Worm (Caenorhabditis elegans): ENCODE measurements around the gene ttbk-8.2.

The ttbk-8.2 gene

DNA sequence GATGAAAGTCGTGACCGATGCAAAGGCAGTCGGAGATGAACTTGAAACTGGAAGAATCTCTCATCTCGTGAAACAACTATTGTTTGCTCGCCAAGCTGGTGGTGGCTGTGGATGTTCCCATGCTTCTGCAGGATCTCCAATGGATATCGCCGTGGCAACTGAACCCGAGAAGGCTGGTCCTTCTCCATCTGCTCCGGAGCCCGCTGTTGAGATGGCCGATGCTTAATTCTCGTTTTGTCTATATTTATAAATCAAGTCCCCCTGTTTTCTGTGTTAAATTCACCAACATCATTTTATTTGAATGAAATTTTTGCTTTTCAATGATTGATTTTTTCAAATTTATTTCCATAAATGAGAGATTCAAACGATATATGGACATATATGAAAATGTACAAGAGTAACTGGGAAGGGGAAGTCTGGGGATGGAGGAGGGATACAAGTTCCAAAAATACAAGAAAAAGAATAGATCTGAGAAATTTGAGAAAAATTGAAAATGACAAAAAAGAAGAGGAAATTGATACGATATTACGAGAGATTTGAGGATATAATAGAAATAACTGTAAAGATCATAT lies 19.1 kb downstream of the ttbk-8.2 start:
- no peak for TF ChIP-seq him-1 (tag; optimal IDR thresholded peaks at IDR 0.05)
- TF ChIP-seq dao-5 (tag; optimal IDR thresholded peaks at IDR 0.05), result no peak
- no peak for TF ChIP-seq W03F9.2 (tag; optimal IDR thresholded peaks at IDR 0.05)

ce11 chrIV:5652811-5653483 lies 21.2 kb downstream of the ttbk-8.2 start:
- TF ChIP-seq him-1 (tag; optimal IDR thresholded peaks at IDR 0.05) (no peak), W03F9.2 (tag; optimal IDR thresholded peaks at IDR 0.05) (no peak), dao-5 (tag; optimal IDR thresholded peaks at IDR 0.05) (no peak)

ce11 chrIV:5653649-5654048 lies 21.9 kb downstream of the ttbk-8.2 start, which contains the start of gene clec-178:
TSS of gene clec-178 (plus strand) at chrIV:5653949.
- TF ChIP-seq dao-5 (tag; optimal IDR thresholded peaks at IDR 0.05) (no peak), him-1 (tag; optimal IDR thresholded peaks at IDR 0.05) (no peak), W03F9.2 (tag; optimal IDR thresholded peaks at IDR 0.05) (no peak)

DNA sequence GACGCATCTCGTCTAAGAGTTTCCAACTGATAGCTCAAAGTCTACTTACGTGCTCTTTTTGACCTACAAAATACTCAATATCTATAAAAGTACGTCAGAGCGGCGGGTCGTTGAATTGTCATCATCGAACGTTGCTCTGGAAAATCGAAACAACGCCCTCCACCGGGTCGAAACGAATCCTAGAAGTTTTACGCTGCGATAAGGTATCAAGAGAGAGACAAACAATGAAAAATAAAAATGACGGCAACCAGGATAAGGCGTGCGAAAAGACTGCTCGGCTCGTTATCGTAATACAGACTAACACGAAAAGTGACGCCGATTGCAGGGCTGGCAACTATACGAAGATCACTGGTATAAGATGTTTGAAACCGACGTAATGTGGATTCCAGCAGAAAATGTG lies 22.5 kb downstream of the ttbk-8.2 start:
- TF ChIP-seq W03F9.2 (tag; optimal IDR thresholded peaks at IDR 0.05) (no peak), dao-5 (tag; optimal IDR thresholded peaks at IDR 0.05) (no peak), him-1 (tag; optimal IDR thresholded peaks at IDR 0.05) (no peak)

DNA sequence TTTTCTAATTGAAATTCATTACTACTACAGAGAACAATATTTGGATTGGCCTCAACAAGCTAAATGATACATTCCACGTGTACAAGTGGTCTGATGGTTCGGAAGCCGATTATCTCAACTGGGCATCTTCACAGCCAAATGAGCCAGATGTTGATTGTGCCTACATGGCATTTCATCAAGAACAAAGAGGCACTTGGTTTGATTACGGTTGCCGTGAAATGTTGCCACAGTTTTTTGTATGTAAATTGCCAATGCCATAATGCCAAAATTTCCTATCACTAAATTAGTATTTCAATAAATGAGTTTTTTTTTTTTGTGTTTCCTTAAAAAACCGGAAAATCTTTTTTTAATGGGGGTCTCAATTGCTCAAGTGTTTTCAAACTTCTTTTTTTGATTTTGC lies 23.0 kb downstream of the ttbk-8.2 start:
- TF ChIP-seq W03F9.2 (tag; optimal IDR thresholded peaks at IDR 0.05), result no peak
- TF ChIP-seq him-1 (tag; optimal IDR thresholded peaks at IDR 0.05), result no peak
- TF ChIP-seq dao-5 (tag; optimal IDR thresholded peaks at IDR 0.05), result no peak

DNA sequence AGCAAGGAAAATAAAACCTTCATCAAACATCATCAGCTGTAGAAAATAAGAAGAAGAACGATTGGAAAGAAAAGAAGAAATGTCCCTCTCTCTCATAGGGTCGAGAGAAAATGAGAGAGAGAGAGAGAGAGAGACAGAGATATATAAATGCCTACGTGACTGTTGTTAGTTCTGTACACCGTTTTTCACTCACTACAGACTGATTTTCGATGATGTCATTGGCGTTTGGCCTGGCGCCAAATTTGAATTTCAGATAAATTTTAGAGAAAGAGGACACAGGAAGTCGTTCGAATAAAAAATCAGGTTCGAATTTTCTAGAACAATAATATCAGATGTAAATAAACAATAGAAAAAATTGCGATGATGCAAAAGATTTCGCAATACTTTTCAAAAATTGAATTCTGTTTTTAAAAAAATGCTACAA lies 24.2 kb downstream of the ttbk-8.2 start:
- no peak for TF ChIP-seq W03F9.2 (tag; optimal IDR thresholded peaks at IDR 0.05)
- no peak for TF ChIP-seq him-1 (tag; optimal IDR thresholded peaks at IDR 0.05)
- TF ChIP-seq dao-5 (tag; optimal IDR thresholded peaks at IDR 0.05), result no peak

DNA sequence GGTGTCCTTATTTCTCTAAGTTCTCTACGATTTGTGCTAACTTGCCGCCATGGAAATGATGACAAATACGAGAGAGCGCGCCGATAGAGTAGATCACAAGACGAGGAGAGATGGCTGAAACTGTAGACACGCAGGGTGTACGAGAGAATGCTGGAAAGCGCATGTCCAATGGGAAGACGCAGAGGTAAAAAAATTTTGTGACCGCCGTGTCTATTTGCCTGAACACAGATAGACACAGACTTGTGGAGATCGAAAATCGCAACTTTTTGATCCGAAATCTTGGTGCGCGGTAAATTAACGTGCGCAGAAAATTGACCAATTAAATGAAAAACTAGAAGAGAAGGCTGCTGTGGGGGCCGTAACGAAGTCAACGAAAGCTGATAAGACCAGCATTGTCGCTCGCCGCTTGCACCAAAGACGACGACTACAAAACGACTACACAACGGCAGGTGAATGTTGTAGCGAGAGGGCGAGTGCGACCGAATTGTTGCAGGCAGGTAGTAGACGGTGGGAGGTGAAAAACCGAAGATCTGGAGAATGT lies 25.5 kb downstream of the ttbk-8.2 start:
- no peak for TF ChIP-seq W03F9.2 (tag; optimal IDR thresholded peaks at IDR 0.05)
- TF ChIP-seq dao-5 (tag; optimal IDR thresholded peaks at IDR 0.05), result no peak
- no peak for TF ChIP-seq him-1 (tag; optimal IDR thresholded peaks at IDR 0.05)

- TF ChIP-seq W03F9.2 (tag; optimal IDR thresholded peaks at IDR 0.05), result no peak
- no peak for TF ChIP-seq dao-5 (tag; optimal IDR thresholded peaks at IDR 0.05)
- no peak for TF ChIP-seq him-1 (tag; optimal IDR thresholded peaks at IDR 0.05)
Observed at ce11 chrIV:5658225-5658624, 26.5 kb downstream of the ttbk-8.2 start.

DNA sequence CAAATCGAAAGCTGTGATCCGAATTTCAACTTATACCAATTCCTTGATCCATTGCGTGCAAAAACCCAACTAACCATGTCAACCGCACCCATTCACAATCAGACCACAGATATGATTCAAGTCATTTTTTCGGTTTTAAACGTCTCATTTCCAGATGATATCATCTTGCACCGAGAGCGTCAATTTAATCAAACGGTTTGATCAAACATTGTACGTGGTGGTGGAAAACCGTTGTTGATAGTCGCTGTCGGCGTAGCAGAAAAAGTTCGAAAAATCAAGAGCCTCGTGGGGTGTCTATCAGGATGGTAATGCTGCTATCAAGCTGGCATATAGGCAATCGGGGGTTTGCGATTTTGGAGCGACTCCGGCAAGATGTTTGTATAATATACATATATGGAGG lies 27.2 kb downstream of the ttbk-8.2 start:
- no peak for TF ChIP-seq dao-5 (tag; optimal IDR thresholded peaks at IDR 0.05)
- no peak for TF ChIP-seq him-1 (tag; optimal IDR thresholded peaks at IDR 0.05)
- TF ChIP-seq W03F9.2 (tag; optimal IDR thresholded peaks at IDR 0.05), result no peak

DNA sequence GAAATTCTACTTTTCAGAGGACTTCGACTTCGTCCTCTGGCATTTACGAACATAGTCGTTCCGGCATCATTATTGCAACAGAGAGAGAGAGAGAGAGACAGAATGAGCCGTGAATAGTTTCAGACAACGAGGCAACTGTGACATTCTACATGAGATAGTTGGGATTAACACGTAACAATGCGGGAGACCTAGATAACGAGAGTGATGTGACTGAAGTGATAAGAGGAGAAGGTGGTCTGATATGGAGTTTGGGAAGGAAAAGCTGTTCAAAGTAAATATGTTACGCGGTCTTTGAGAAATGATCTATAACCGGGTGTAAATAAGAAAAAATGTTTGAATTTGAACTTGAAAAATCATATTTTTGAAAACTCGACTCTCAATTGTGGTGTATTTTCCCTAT lies 27.7 kb downstream of the ttbk-8.2 start:
- TF ChIP-seq dao-5 (tag; optimal IDR thresholded peaks at IDR 0.05) (no peak), him-1 (tag; optimal IDR thresholded peaks at IDR 0.05) (no peak), W03F9.2 (tag; optimal IDR thresholded peaks at IDR 0.05) (no peak)

DNA sequence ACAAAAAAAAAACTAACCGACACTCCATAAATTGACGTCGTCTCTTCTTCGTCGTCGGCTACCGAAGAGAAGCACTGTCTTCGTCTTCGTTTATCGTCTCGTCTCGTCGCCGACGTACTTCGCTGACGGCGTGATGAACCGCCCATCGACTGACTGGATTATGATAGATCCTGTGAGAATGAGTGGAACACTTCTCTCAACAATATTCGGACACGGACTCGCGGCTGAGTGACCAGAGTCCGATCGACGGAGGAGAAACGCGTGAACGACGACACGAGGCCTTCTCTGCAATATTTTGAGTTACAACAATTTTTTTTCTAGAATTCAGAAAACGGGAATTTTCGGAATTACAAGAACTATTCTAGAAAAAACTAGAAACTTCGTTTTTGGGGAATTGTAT lies 28.5 kb downstream of the ttbk-8.2 start, which contains the start of gene skn-1:
TSS of gene skn-1 (minus strand) at position 146 of the 400 bp plus-strand sequence.
- TF ChIP-seq him-1 (tag; optimal IDR thresholded peaks at IDR 0.05) (no peak), dao-5 (tag; optimal IDR thresholded peaks at IDR 0.05) (no peak), W03F9.2 (tag; optimal IDR thresholded peaks at IDR 0.05) (no peak)

DNA sequence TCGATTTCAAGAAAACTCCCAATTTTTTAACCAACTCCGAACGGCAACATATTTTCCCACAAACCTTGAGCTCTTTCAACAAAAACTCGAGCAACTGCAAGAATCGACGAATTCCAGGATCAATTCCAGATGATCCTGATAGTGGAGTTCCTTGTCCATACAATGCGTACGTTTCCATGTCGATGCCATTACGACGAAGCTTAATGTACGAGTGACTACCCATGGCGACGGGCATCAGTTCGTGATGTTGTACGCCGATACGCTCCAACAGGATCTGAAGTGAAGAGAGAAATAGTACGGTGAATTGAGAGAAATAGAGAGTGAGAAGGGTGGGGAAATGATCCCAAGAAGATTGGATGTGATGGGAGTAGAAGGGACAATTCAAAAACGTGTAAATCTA lies 30.3 kb downstream of the ttbk-8.2 start:
- TF ChIP-seq him-1 (tag; optimal IDR thresholded peaks at IDR 0.05) (no peak), dao-5 (tag; optimal IDR thresholded peaks at IDR 0.05) (no peak), W03F9.2 (tag; optimal IDR thresholded peaks at IDR 0.05) (no peak)

DNA sequence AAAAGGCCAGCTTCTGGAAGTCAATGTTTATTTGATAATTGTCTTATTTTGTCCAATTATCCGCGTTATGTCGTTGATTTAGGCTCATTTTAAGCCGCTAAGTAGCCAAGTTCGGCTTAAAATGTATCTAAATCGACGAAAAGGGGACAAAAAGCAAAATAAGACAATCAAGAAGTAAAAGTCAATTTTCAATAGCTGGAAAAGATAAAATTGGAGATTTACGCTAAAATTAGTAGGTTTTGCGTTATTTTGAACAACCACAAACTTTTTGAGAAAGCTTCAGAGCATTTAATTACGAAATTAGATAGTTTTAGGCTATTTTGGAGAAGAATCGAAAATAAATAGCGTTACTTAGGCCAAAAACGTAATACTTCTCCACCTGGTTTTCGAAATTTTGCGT lies 31.2 kb downstream of the ttbk-8.2 start:
- TF ChIP-seq W03F9.2 (tag; optimal IDR thresholded peaks at IDR 0.05) (no peak), dao-5 (tag; optimal IDR thresholded peaks at IDR 0.05) (no peak), him-1 (tag; optimal IDR thresholded peaks at IDR 0.05) (no peak)

ce11 chrIV:5664375-5665004 lies 32.8 kb downstream of the ttbk-8.2 start, which contains the start of gene bec-1:
TSS of gene bec-1 (minus strand) at chrIV:5664425.
- TF ChIP-seq W03F9.2 (tag; optimal IDR thresholded peaks at IDR 0.05), result no peak
- TF ChIP-seq dao-5 (tag; optimal IDR thresholded peaks at IDR 0.05), result no peak
- no peak for TF ChIP-seq him-1 (tag; optimal IDR thresholded peaks at IDR 0.05)

Measured in whole organism, L4/young adult.